Worm (Caenorhabditis elegans) whole organism, dauer: ENCODE data around the gene str-52.

ENCODE experiments used
- unc-62 ChIP-seq: sonication (generic microtip); optimal IDR thresholded peaks from 2 replicates; lab custom pipeline; 2017; ENCODE audit warnings: missing biosample characterization, missing genetic modification reagents, missing genetic modification characterization

The str-52 gene

DNA sequence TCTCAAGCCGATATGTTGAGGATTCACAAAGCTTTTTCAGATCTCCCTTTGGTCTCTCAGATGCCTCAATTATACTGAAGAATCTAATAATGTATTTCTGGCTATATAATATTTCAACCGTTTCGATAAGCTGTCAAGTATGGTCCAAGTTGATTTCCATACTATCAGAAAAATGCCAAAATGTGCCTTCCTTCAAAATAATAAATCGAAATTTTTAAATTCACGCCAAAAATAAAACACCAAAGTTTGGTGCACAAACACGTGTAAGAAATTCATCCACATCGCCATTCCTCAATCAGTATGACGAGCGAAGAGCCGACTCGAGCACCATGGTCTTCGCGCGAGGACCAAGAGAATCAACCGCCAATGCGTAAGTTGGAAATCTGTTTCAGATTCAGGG, 26.4 kb downstream of the str-52 start, which contains the start of gene F22F7.11:
TSS of gene F22F7.11 (plus strand) at position 301 of the 400 bp plus-strand sequence.
- TF ChIP-seq unc-62 (GFP tag; lab: Kevin White, UChicago) = no peak

DNA sequence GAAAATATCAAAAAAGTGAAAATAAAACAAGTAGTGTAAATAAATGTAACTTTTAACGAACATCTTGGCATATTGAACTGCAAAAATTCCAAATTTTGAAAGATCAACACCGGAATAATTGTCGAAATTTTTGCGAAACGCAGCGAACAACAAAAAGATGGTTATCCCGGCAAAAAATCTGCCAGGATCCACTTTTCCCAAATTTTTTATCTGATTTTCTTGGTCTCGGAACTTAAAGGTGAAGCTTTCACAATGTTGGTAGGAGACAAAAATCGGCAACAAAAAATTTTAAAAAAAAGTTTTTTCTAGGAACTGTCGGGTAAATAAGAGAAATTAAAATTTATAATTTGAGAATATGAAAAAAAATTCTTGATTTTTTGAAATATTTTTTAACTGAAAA, 27.4 kb downstream of the str-52 start, which contains the start of gene bgnt-1.2:
TSS of gene bgnt-1.2 (minus strand) at position 101 of the 400 bp plus-strand sequence.
- TF ChIP-seq unc-62 (GFP tag; lab: Kevin White, UChicago) = no peak

ce11 chrV:2110368-2110767, 35.6 kb downstream of the str-52 start, which contains the start of gene F22F7.3:
TSS of gene F22F7.3 (plus strand) at chrV:2110668.
- TF ChIP-seq unc-62 (GFP tag; lab: Kevin White, UChicago) = no peak

DNA sequence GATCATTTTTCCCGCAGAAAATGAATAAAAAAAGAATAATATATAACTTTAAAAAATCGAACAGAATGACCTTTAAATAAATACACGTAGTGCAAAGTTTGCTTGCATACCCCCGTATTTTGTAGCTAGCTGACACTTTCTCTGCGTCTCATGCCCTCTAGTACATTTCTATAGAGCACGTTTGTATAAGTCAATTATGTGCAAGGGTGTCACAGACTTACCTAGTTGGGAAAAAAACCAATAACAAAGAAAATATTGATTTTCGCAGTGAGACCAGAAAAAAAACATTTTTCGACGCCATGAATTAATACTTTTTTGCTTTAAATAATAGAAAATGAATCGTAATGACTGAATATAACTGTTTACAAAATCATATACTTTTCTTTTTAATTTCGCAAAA, 36.6 kb downstream of the str-52 start, which contains the start of gene ckb-4:
TSS of gene ckb-4 (minus strand) at position 140 of the 400 bp plus-strand sequence.
- no peak for TF ChIP-seq unc-62 (GFP tag; lab: Kevin White, UChicago)

ce11 chrV:2105976-2106375, 40.0 kb downstream of the str-52 start, which contains the start of gene F22F7.4:
TSS of gene F22F7.4 (minus strand) at chrV:2106076.
- no peak for TF ChIP-seq unc-62 (GFP tag; lab: Kevin White, UChicago)

DNA sequence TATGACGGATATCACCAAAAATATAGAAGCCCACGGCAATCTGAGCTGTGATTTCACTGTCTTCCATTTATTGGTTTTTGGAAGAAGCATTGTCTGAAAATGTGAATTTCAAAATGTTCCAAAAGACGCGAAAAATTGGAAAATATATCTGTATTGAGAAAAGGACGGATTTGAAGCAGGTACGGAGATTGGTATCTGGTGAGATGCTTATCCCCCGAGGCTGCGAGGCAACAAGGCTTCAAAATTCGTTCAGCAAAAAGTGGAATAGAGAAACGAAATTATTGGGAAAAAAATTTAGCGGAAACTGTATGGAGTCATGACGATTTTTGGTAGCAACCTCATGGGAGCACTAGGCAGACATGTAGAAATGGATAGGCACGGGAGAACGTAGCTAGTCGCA, 42.8 kb downstream of the str-52 start, which contains the start of gene F36F12.1:
TSS of gene F36F12.1 (minus strand) at position 101 of the 400 bp plus-strand sequence.
- no peak for TF ChIP-seq unc-62 (GFP tag; lab: Kevin White, UChicago)

DNA sequence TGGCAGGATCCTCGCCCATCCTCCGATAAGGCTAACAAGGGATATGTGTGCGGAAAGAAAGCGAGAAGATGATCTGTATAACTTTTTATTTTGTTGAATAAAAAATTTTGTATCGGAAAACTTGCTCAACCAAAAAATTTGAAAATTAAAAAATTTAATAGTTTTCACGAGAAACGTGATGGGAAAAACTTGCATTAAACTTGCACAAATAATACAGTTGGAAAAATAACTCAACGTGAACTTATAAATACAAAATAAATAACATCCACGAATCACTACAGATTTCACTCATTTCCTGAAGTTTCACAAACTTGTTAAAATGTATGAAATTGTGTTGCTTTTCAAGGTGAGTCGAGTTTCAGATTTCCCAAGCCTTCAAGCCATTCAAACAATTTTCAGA, 46.9 kb downstream of the str-52 start, which contains the start of gene F36F12.7:
TSS of gene F36F12.7 (plus strand) at position 301 of the 400 bp plus-strand sequence.
- TF ChIP-seq unc-62 (GFP tag; lab: Kevin White, UChicago) = no peak

DNA sequence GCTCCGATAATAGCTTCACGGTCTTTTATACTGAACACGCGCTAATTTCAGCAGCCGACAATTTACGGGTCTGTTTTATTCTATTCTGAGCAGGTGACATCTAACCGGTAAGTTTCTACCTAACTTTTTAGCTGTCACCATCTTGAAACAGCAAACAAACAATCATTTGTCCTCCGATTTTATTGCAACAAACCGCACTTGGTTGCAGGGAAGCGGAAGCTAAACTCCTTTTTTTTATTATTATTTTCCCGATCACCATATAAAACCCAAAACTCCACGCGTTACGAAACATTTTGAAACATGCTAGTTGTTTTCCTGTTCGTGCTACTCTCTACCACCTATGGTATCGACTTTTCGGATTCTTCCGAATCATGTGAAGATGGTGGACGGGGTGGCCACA, 48.3 kb downstream of the str-52 start, which contains the start of gene clec-208:
TSS of gene clec-208 (plus strand) at position 301 of the 400 bp plus-strand sequence.
- no peak for TF ChIP-seq unc-62 (GFP tag; lab: Kevin White, UChicago)

DNA sequence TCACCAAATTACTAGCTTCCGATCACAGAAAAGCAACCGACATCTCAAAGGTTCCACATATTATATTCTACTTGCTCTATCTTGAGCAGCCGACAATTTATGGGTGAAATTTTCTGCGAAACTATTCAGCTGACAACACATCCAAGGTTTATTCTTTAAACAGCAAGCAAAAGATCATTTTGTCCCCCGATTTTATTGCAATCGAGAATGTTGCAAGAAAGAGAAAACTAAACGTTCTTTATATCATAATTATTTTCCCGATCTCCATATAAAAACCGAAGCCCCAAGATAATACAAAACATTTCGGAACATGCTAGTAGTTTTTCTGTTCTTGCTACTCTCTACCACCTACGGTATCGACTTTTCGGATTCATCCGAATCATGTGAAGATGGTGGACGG, 50.2 kb downstream of the str-52 start, which contains the start of gene clec-207:
TSS of gene clec-207 (plus strand) at position 301 of the 400 bp plus-strand sequence.
- TF ChIP-seq unc-62 (GFP tag; lab: Kevin White, UChicago) = no peak
